Worm (Caenorhabditis elegans): ENCODE results near the gene E02H4.8.

The E02H4.8 gene

ce11 chrX:14257661-14258060, 5.7 kb downstream of the E02H4.8 start, which contains the start of gene E02H4.4:
Gene E02H4.4, plus strand, starts transcription at chrX:14257961.
- TF ChIP-seq Y55F3AM.14 (GFP tag; optimal IDR thresholded peaks at IDR 0.05) (no peak), sma-3 (GFP tag; optimal IDR thresholded peaks at IDR 0.05) (no peak), ztf-4 (tag; optimal IDR thresholded peaks at IDR 0.05) (no peak), nhr-237 (tag; optimal IDR thresholded peaks at IDR 0.05) (no peak), blmp-1 (tag; optimal IDR thresholded peaks at IDR 0.05; ENCODE audit: insufficient read depth) (no peak), ZK546.5 (tag; optimal IDR thresholded peaks at IDR 0.05) (no peak), lin-13 (GFP tag; optimal IDR thresholded peaks at IDR 0.05) (no peak), nhr-11 (tag; optimal IDR thresholded peaks at IDR 0.05) (no peak), unc-55 (GFP tag; optimal IDR thresholded peaks at IDR 0.05) (no peak), sem-4 (tag; optimal IDR thresholded peaks at IDR 0.05) (no peak), ztf-1 (GFP tag; conservative IDR thresholded peaks at IDR 0.05) (no peak), lsy-2 (tag; optimal IDR thresholded peaks at IDR 0.05) (no peak), nhr-10 (tag; optimal IDR thresholded peaks at IDR 0.05) (no peak), ama-1 (optimal IDR thresholded peaks at IDR 0.05) (no peak), F13H6.1 (tag; optimal IDR thresholded peaks at IDR 0.05) (no peak), egl-27 (tag; optimal IDR thresholded peaks at IDR 0.05) (no peak), dmd-4 (tag; optimal IDR thresholded peaks at IDR 0.05) (no peak), fos-1 (tag; optimal IDR thresholded peaks at IDR 0.05) (no peak)

- TF ChIP-seq alr-1 (tag; optimal IDR thresholded peaks at IDR 0.05): no peak
- no peak for TF ChIP-seq nhr-6 (tag; optimal IDR thresholded peaks at IDR 0.05)
- no peak for TF ChIP-seq peb-1 (tag; optimal IDR thresholded peaks at IDR 0.05)
- TF ChIP-seq unc-39 (tag; optimal IDR thresholded peaks at IDR 0.05): no peak
- TF ChIP-seq nhr-237 (tag; optimal IDR thresholded peaks at IDR 0.05): no peak
- TF ChIP-seq nhr-23 (tag; optimal IDR thresholded peaks at IDR 0.05): no peak
- no peak for TF ChIP-seq mab-5 (tag; optimal IDR thresholded peaks at IDR 0.05)
- no peak for TF ChIP-seq nhr-21 (tag; optimal IDR thresholded peaks at IDR 0.05)
- TF ChIP-seq sma-3 (GFP tag; optimal IDR thresholded peaks at IDR 0.05): no peak
- TF ChIP-seq elt-3 (tag; optimal IDR thresholded peaks at IDR 0.05): no peak
- no peak for TF ChIP-seq ZK546.5 (tag; optimal IDR thresholded peaks at IDR 0.05)
- TF ChIP-seq nhr-25 (tag; optimal IDR thresholded peaks at IDR 0.05): no peak
- TF ChIP-seq ceh-16 (tag; optimal IDR thresholded peaks at IDR 0.05): no peak
- TF ChIP-seq mdl-1 (tag; optimal IDR thresholded peaks at IDR 0.05): no peak
- no peak for TF ChIP-seq nhr-129 (tag; optimal IDR thresholded peaks at IDR 0.05)
Observed at ce11 chrX:14255973-14256372, 7.4 kb downstream of the E02H4.8 start, which contains the start of gene E02H4.7. Gene E02H4.7, plus strand, starts transcription at chrX:14256273.

ce11 chrX:14255031-14255430, 8.3 kb downstream of the E02H4.8 start, which contains the start of gene E02H4.5:
Gene E02H4.5, minus strand, starts transcription at chrX:14255131.
- TF ChIP-seq nhr-129 (tag; optimal IDR thresholded peaks at IDR 0.05) (no peak), lin-39 (tag; optimal IDR thresholded peaks at IDR 0.05) (no peak), ama-1 (optimal IDR thresholded peaks at IDR 0.05) (no peak), peb-1 (tag; optimal IDR thresholded peaks at IDR 0.05) (no peak), nhr-25 (tag; optimal IDR thresholded peaks at IDR 0.05) (no peak), Y55F3AM.14 (GFP tag; optimal IDR thresholded peaks at IDR 0.05) (no peak), elt-1 (tag; optimal IDR thresholded peaks at IDR 0.05) (no peak), unc-62 (GFP tag; optimal IDR thresholded peaks at IDR 0.05) (no peak), zag-1 (tag; optimal IDR thresholded peaks at IDR 0.05) (no peak)

ce11 chrX:14252042-14252441, 11.3 kb downstream of the E02H4.8 start, which contains the start of gene E02H4.6:
Gene E02H4.6, minus strand, starts transcription at chrX:14252142.
- no peak for TF ChIP-seq fos-1 (tag; optimal IDR thresholded peaks at IDR 0.05)
- TF ChIP-seq mbf-1 (tag; optimal IDR thresholded peaks at IDR 0.05): no peak
- TF ChIP-seq lsy-2 (tag; optimal IDR thresholded peaks at IDR 0.05): no peak
- no peak for TF ChIP-seq nhr-237 (tag; optimal IDR thresholded peaks at IDR 0.05)
- no peak for TF ChIP-seq mdl-1 (tag; optimal IDR thresholded peaks at IDR 0.05)
- no peak for TF ChIP-seq C34F6.9 (tag; optimal IDR thresholded peaks at IDR 0.05)
- no peak for TF ChIP-seq sem-4 (tag; optimal IDR thresholded peaks at IDR 0.05)

Measured in whole organism, L2 larva.